Worm (Caenorhabditis elegans) whole organism, mixed stage, embryonic: ENCODE results near the gene cpt-1.

Experiments used
- bed-3 ChIP-seq: fragments of 200-800 bp; sonication (Bioruptor generic); optimal IDR thresholded peaks from 3 replicates; lab custom pipeline; 2018; ENCODE audit warnings: mild to moderate bottlenecking, missing genetic modification characterization, moderate library complexity, missing compliant biosample characterization
- blmp-1 ChIP-seq: fragments of 150-350 bp; optimal IDR thresholded peaks from 2 replicates; lab custom pipeline; 2014; ENCODE audit warnings: missing biosample characterization, missing genetic modification characterization
- ceh-39 ChIP-seq: fragments of 150-350 bp; optimal IDR thresholded peaks from 2 replicates; lab custom pipeline; 2014; ENCODE audit warnings: missing biosample characterization, missing genetic modification characterization
- ceh-43 ChIP-seq: fragments of 200-800 bp; sonication (Bioruptor generic); optimal IDR thresholded peaks from 2 replicates; lab custom pipeline; 2018; ENCODE audit warnings: mild to moderate bottlenecking, missing genetic modification characterization, moderate library complexity, missing compliant biosample characterization
- ceh-83 ChIP-seq: fragments of 200-800 bp; sonication (Bioruptor generic); optimal IDR thresholded peaks from 2 replicates; lab custom pipeline; 2018; ENCODE audit warnings: mild to moderate bottlenecking, missing genetic modification characterization, missing compliant biosample characterization
- ces-1 ChIP-seq: fragments of 150-350 bp; optimal IDR thresholded peaks from 2 replicates; lab custom pipeline; 2014; ENCODE audit warnings: missing biosample characterization, missing genetic modification reagents, missing genetic modification characterization
- cnd-1 ChIP-seq: fragments of 200-800 bp; sonication (Bioruptor generic); optimal IDR thresholded peaks from 2 replicates; lab custom pipeline; 2018; ENCODE audit warnings: mild to moderate bottlenecking, missing genetic modification characterization, missing compliant biosample characterization
- elt-3 ChIP-seq: fragments of 150-350 bp; optimal IDR thresholded peaks from 2 replicates; lab custom pipeline; 2014; ENCODE audit warnings: missing biosample characterization, missing genetic modification characterization
- flh-1 ChIP-seq: fragments of 200-800 bp; sonication (Bioruptor generic); optimal IDR thresholded peaks from 2 replicates; lab custom pipeline; 2018; ENCODE audit warnings: mild to moderate bottlenecking, missing genetic modification characterization, moderate library complexity, missing compliant biosample characterization
- ham-2 ChIP-seq: fragments of 200-800 bp; sonication (Bioruptor generic); optimal IDR thresholded peaks from 2 replicates; lab custom pipeline; 2018; ENCODE audit warnings: mild to moderate bottlenecking, missing genetic modification characterization, missing compliant biosample characterization
- hlh-1 ChIP-seq: fragments of 150-350 bp; optimal IDR thresholded peaks from 2 replicates; lab custom pipeline; 2014; ENCODE audit warnings: missing biosample characterization, missing genetic modification reagents, missing genetic modification characterization
- lin-32 ChIP-seq: fragments of 200-800 bp; sonication (Bioruptor generic); optimal IDR thresholded peaks from 2 replicates; lab custom pipeline; 2018; ENCODE audit warnings: mild to moderate bottlenecking, missing genetic modification characterization, missing compliant biosample characterization
- lsy-2 ChIP-seq: fragments of 150-350 bp; optimal IDR thresholded peaks from 2 replicates; lab custom pipeline; 2014; ENCODE audit warnings: missing biosample characterization, missing genetic modification characterization
- mab-5 ChIP-seq: fragments of 150-350 bp; optimal IDR thresholded peaks from 2 replicates; lab custom pipeline; 2014; ENCODE audit warnings: missing biosample characterization, missing genetic modification characterization
- mep-1 ChIP-seq: fragments of 150-350 bp; optimal IDR thresholded peaks from 2 replicates; lab custom pipeline; 2017; ENCODE audit warnings: missing biosample characterization, missing genetic modification reagents, missing genetic modification characterization, inconsistent platforms
- mls-2 ChIP-seq: sonication (generic microtip); optimal IDR thresholded peaks from 2 replicates; lab custom pipeline; 2016; ENCODE audit warnings: mild to moderate bottlenecking, missing genetic modification characterization, moderate library complexity, missing compliant biosample characterization
- nhr-12 ChIP-seq: fragments of 150-350 bp; optimal IDR thresholded peaks from 2 replicates; lab custom pipeline; 2014; ENCODE audit warnings: missing biosample characterization, missing genetic modification characterization
- nhr-2 ChIP-seq: fragments of 150-350 bp; optimal IDR thresholded peaks from 2 replicates; lab custom pipeline; 2014; ENCODE audit warnings: missing biosample characterization, missing genetic modification characterization
- nhr-237 ChIP-seq: fragments of 150-350 bp; optimal IDR thresholded peaks from 2 replicates; lab custom pipeline; 2014; ENCODE audit warnings: missing biosample characterization, missing genetic modification characterization
- nhr-28 ChIP-seq: fragments of 150-350 bp; optimal IDR thresholded peaks from 2 replicates; lab custom pipeline; 2014; ENCODE audit warnings: missing biosample characterization, missing genetic modification characterization
- nhr-76 ChIP-seq: sonication (generic microtip); optimal IDR thresholded peaks from 2 replicates; lab custom pipeline; 2017; ENCODE audit warnings: missing biosample characterization, missing genetic modification characterization
- pha-4 ChIP-seq: fragments of 150-350 bp; optimal IDR thresholded peaks from 2 replicates; lab custom pipeline; 2018; ENCODE audit warnings: missing biosample characterization, missing genetic modification reagents, missing genetic modification characterization
- snpc-4 ChIP-seq: fragments of 150-350 bp; optimal IDR thresholded peaks from 2 replicates; lab custom pipeline; 2014; ENCODE audit warnings: missing biosample characterization, missing genetic modification characterization
- sptf-1 ChIP-seq: sonication (generic microtip); optimal IDR thresholded peaks from 2 replicates; lab custom pipeline; 2017; ENCODE audit warnings: mild to moderate bottlenecking, missing genetic modification characterization, moderate library complexity, missing compliant biosample characterization
- tbx-8 ChIP-seq: fragments of 200-800 bp; sonication (Bioruptor generic); optimal IDR thresholded peaks from 2 replicates; lab custom pipeline; 2018; ENCODE audit warnings: mild to moderate bottlenecking, missing genetic modification characterization, moderate library complexity, missing compliant biosample characterization
- unc-39 ChIP-seq: fragments of 150-350 bp; optimal IDR thresholded peaks from 2 replicates; lab custom pipeline; 2014; ENCODE audit warnings: missing biosample characterization, missing genetic modification characterization
- unc-62 ChIP-seq: fragments of 150-350 bp; optimal IDR thresholded peaks from 2 replicates; lab custom pipeline; 2014; ENCODE audit warnings: missing biosample characterization, missing genetic modification reagents, missing genetic modification characterization
- zip-8 ChIP-seq: fragments of 150-350 bp; optimal IDR thresholded peaks from 2 replicates; lab custom pipeline; 2014; ENCODE audit warnings: missing biosample characterization, missing genetic modification characterization
- ztf-11 ChIP-seq: fragments of 150-350 bp; optimal IDR thresholded peaks from 2 replicates; lab custom pipeline; 2014; ENCODE audit warnings: missing biosample characterization, missing genetic modification characterization

Gene cpt-1

ce11 chrII:12824463-12824862 is 28.2 kb upstream of the cpt-1 start:
- TF ChIP-seq ham-2 (peak; percentile 57), sptf-1 (tag; lab: Kevin White, UChicago) (no peak)
- TF ChIP-seq, all 35 proteins: peak for 1

ce11 chrII:12823437-12823836 is 27.2 kb upstream of the cpt-1 start, which contains the start of gene Y46G5A.36:
Gene Y46G5A.36 (plus strand): TSS chrII:12823679.
- TF ChIP-seq mab-5 (tag; lab: Kevin White, UChicago) (no peak), hlh-1 (tag; lab: Kevin White, UChicago) (no peak), ces-1 (no peak), nhr-28 (tag; lab: Kevin White, UChicago) (no peak), tbx-8 (GFP tag; lab: Kevin White, UChicago) (no peak), mep-1 (tag; lab: Kevin White, UChicago) (no peak), elt-3 (no peak), lin-32 (GFP tag; lab: Kevin White, UChicago) (no peak), blmp-1 (no peak), lsy-2 (tag; lab: Kevin White, UChicago) (no peak)

DNA sequence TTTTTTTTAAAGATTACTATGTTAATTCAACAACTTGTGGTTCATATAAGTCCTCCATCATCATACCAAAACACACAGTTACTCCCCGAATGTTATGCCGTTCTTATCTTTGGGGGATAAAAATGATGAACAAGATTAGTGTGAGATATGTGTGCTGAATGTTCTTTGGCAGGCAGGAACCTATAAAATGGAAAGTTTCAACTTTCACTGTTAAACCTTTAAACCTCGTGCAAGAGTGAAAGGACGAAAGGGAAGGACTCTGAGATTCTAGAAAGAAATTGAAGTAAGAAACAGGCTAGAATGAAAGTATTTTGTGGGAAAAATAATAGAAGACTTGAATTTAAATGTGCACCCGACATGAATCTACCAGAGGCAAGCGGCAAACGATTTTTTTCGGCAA is 23.7 kb upstream of the cpt-1 start:
- TF ChIP-seq mls-2 (tag; lab: Kevin White, UChicago) (no peak), zip-8 (tag; lab: Kevin White, UChicago) (no peak), ces-1 (no peak), lsy-2 (tag; lab: Kevin White, UChicago) (no peak), ham-2 (no peak), flh-1 (no peak), nhr-76 (tag; lab: Kevin White, UChicago) (no peak), pha-4 (tag; lab: Kevin White, UChicago) (no peak), sptf-1 (tag; lab: Kevin White, UChicago) (no peak), tbx-8 (GFP tag; lab: Kevin White, UChicago) (no peak), ceh-43 (GFP tag; lab: Kevin White, UChicago) (no peak), nhr-12 (tag; lab: Kevin White, UChicago) (no peak), nhr-2 (tag; lab: Kevin White, UChicago) (no peak), nhr-28 (tag; lab: Kevin White, UChicago) (no peak), mep-1 (tag; lab: Kevin White, UChicago) (no peak), cnd-1 (tag; lab: Kevin White, UChicago) (no peak), ceh-39 (no peak), unc-39 (tag; lab: Kevin White, UChicago) (no peak)
- TF ChIP-seq, all 35 proteins: peak for 0

- TF ChIP-seq ces-1: no peak
- no peak for TF ChIP-seq lin-32 (GFP tag; lab: Kevin White, UChicago)
- no peak for TF ChIP-seq nhr-237
- TF ChIP-seq ceh-43 (GFP tag; lab: Kevin White, UChicago): no peak
- no peak for TF ChIP-seq mep-1 (tag; lab: Kevin White, UChicago)
- TF ChIP-seq bed-3 (GFP tag; lab: Kevin White, UChicago): no peak
- TF ChIP-seq nhr-28 (tag; lab: Kevin White, UChicago): no peak
- TF ChIP-seq ztf-11 (tag; lab: Kevin White, UChicago): no peak
- no peak for TF ChIP-seq unc-62 (GFP tag; lab: Kevin White, UChicago)
- no peak for TF ChIP-seq pha-4 (tag; lab: Kevin White, UChicago)
- TF ChIP-seq lsy-2 (tag; lab: Kevin White, UChicago): no peak
- no peak for TF ChIP-seq hlh-1 (tag; lab: Kevin White, UChicago)
- TF ChIP-seq, all 35 proteins: peak for 0
Observed at ce11 chrII:12818488-12818887, 22.2 kb upstream of the cpt-1 start, which contains the start of gene Y46G5A.22. Gene Y46G5A.22 (minus strand): TSS chrII:12818588.

DNA sequence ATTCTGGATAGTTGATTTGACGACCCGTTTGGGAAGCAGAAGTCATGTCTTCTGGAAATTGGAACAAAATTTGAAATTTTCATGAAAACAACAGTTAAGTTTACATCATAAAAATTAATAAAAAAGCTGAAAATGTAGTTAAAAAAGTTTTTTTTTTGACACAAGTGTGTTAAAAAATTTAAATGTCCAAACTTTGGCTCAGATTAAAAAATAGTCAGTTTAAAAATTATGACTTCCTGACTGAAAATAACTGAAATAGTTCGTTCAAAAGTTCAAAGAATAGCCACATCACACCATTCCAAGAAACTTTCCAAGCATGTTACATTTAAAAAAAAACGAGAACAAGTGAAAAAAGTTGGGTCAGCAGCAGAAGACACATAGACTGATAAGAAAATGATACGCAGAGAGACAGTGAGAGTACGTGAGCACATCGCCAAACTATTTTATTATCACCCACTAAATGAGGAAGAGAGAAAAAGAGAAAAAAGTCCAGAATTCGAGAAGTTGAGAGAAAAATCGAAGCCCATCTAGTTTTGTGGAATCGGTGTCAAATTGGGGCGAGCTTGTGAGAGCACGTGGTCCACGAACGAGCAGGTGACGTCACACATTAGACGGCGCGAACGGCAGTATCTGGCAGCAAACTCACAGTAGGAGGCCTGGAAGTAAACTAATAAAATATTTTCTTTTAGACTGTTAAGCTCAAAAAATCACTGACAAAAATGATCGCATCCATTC is 20.3 kb upstream of the cpt-1 start, which contains the start of gene acl-7:
TSS of gene acl-7 (minus strand) at position 51 of the 735 bp plus-strand sequence.
- TF ChIP-seq ham-2 (no peak), ceh-39 (no peak), lsy-2 (tag; lab: Kevin White, UChicago) (no peak), lin-32 (GFP tag; lab: Kevin White, UChicago) (no peak), nhr-2 (tag; lab: Kevin White, UChicago) (no peak), flh-1 (no peak), unc-39 (tag; lab: Kevin White, UChicago) (no peak), unc-62 (GFP tag; lab: Kevin White, UChicago) (no peak), ceh-83 (no peak), snpc-4 (tag; lab: Kevin White, UChicago) (no peak), nhr-237 (no peak), hlh-1 (tag; lab: Kevin White, UChicago) (no peak)
- TF ChIP-seq, all 35 proteins: peak for 0
